Fruit fly (Drosophila melanogaster): ENCODE results near the gene Octbeta1R.

- TF ChIP-seq CG8478 (optimal IDR thresholded peaks at IDR 0.05) (no peak), CTCF (optimal IDR thresholded peaks at IDR 0.05) (no peak)
These were observed 30.7 kb downstream of the Octbeta1R start for dm6 chr3R:22527636-22528148.
